Worm (Caenorhabditis elegans) whole organism, late embryonic: ENCODE measurements around the gene mma-1.

Experiments
- hlh-30 ChIP-seq: sonication (generic microtip); optimal IDR thresholded peaks from 2 replicates; lab custom pipeline; 2017; ENCODE audit warnings: antibody characterized with exemption, missing genetic modification characterization, missing compliant biosample characterization; ENCODE audit not compliant: insufficient read depth
- lim-6 ChIP-seq: sonication (generic microtip); optimal IDR thresholded peaks from 2 replicates; lab custom pipeline; 2016; ENCODE audit warnings: missing genetic modification characterization, missing compliant biosample characterization
- rnt-1 ChIP-seq: sonication (generic microtip); optimal IDR thresholded peaks from 2 replicates; lab custom pipeline; 2016; ENCODE audit warnings: missing genetic modification characterization, missing compliant biosample characterization
- sox-4 ChIP-seq: sonication (generic microtip); optimal IDR thresholded peaks from 2 replicates; lab custom pipeline; 2017; ENCODE audit warnings: mild to moderate bottlenecking, missing genetic modification characterization, inconsistent platforms, missing compliant biosample characterization

DNA sequence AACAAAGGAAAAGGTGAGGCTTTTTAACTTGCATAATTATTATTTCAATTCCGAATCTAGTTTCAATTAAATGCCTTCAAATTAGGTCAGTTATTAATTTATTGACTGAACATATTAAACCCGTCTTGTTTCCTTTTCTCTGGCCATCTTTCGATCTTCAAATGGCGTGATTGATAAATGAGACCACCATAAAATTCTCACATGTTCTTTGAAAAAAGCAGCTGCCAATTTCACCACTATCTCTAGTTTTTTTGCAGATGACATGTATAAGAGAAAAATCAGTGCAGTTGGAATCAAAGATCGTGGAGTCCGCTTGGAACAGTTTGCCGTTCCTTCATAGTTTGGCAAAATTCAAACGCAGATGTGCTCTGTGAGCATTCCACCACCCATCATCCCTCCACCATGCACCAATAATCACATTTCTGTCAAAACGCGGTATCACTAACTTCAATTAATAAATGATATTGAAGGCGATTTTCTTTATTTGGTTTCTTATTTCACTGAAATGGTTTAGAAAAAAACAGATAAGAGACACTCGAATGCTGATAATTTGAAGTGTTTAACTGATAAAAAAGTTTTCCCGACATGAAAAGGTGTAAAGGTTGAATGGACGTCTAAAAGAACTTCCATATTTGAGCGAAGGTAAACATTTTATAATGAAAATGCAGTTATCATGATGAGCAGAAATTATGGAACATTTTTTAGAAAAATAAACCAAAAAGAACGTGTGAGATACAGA lies 41.8 kb upstream of the mma-1 start:
- TF ChIP-seq sox-4 (tag; lab: Kevin White, UChicago) (no peak), hlh-30 (tag; lab: Kevin White, UChicago) (no peak), lim-6 (tag; lab: Kevin White, UChicago) (no peak), rnt-1 (no peak)
